Worm (Caenorhabditis elegans) whole organism, L1 larva: ENCODE data around the gene nhr-118.

Experiments
- C04F5.9 ChIP-seq: sonication (generic microtip); optimal IDR thresholded peaks from 2 replicates; lab custom pipeline; 2016; ENCODE audit warnings: missing genetic modification characterization, missing compliant biosample characterization
- C16A3.4 ChIP-seq: fragments of 150-350 bp; optimal IDR thresholded peaks from 2 replicates; lab custom pipeline; 2014; ENCODE audit warnings: missing biosample characterization, missing genetic modification characterization
- C34B4.2 ChIP-seq: sonication (generic microtip); optimal IDR thresholded peaks from 2 replicates; lab custom pipeline; 2017; ENCODE audit warnings: mild to moderate bottlenecking, missing genetic modification characterization, missing compliant biosample characterization
- Y116A8C.19 ChIP-seq: sonication (generic microtip); optimal IDR thresholded peaks from 2 replicates; lab custom pipeline; 2016; ENCODE audit warnings: missing compliant biosample characterization, missing genetic modification characterization, borderline replicate concordance
- alr-1 ChIP-seq: fragments of 200-800 bp; sonication (Bioruptor generic); optimal IDR thresholded peaks from 2 replicates; lab custom pipeline; 2018; ENCODE audit warnings: borderline replicate concordance, mild to moderate bottlenecking, missing genetic modification characterization, missing compliant biosample characterization
- ama-1 ChIP-seq: fragments of 150-350 bp; optimal IDR thresholded peaks from 2 replicates; lab custom pipeline; 2014
- blmp-1 ChIP-seq: fragments of 150-350 bp; optimal IDR thresholded peaks from 2 replicates; lab custom pipeline; 2014; ENCODE audit warnings: missing biosample characterization, missing genetic modification characterization
- ceh-8 ChIP-seq: fragments of 200-800 bp; sonication (Bioruptor generic); optimal IDR thresholded peaks from 2 replicates; lab custom pipeline; 2018; ENCODE audit warnings: mild to moderate bottlenecking, missing genetic modification characterization, moderate library complexity, missing compliant biosample characterization
- ceh-88 ChIP-seq: fragments of 200-800 bp; sonication (Bioruptor generic); IDR thresholded peaks from 2 replicates; pipeline ENCODE4 v1.3.6; 2022; ENCODE audit warnings: missing genetic modification characterization, missing compliant biosample characterization
- dpl-1 ChIP-seq, 3 experiments: fragments of 150-350 bp in 2 of 3; sonication (generic microtip) in 1 of 3; optimal IDR thresholded peaks; 2 replicates each; lab custom pipeline; 2014 to 2017; ENCODE audit warnings: missing biosample characterization in 3 of 3, missing genetic modification characterization in 3 of 3, missing genetic modification reagents in 3 of 3
- dsc-1 ChIP-seq: sonication (generic microtip); optimal IDR thresholded peaks from 2 replicates; lab custom pipeline; 2016; ENCODE audit warnings: mild to moderate bottlenecking, missing genetic modification characterization, missing compliant biosample characterization
- efl-1 ChIP-seq, 4 experiments: fragments of 150-350 bp; optimal IDR thresholded peaks in 3 of 4; peaks in 1 of 4; 1 replicate in 1 of 4; 2 replicates in 3 of 4; lab custom pipeline; 2014; ENCODE audit warnings: missing biosample characterization in 2 of 4, missing genetic modification characterization in 2 of 4, missing genetic modification reagents in 2 of 4
- efl-3 ChIP-seq: fragments of 200-800 bp; sonication (Bioruptor generic); optimal IDR thresholded peaks from 2 replicates; lab custom pipeline; 2018; ENCODE audit warnings: mild to moderate bottlenecking, missing genetic modification characterization, missing compliant biosample characterization
- egl-27 ChIP-seq, 2 experiments: fragments of 150-350 bp in 1 of 2; sonication (generic microtip); optimal IDR thresholded peaks; 3 replicates each; lab custom pipeline; 2017 to 2018; ENCODE audit warnings: missing biosample characterization in 2 of 2, missing genetic modification characterization in 2 of 2, missing genetic modification reagents in 2 of 2
- elt-2 ChIP-seq: sonication (generic microtip); optimal IDR thresholded peaks from 2 replicates; lab custom pipeline; 2016; ENCODE audit warnings: missing genetic modification characterization, mild to moderate bottlenecking, inconsistent platforms, missing compliant biosample characterization, missing genetic modification reagents
- elt-3 ChIP-seq, 6 experiments: fragments of 150-350 bp in 1 of 6; sonication (generic microtip); optimal IDR thresholded peaks; 2 replicates each; lab custom pipeline; 2017 to 2018; ENCODE audit warnings: missing biosample characterization in 6 of 6, missing genetic modification characterization in 6 of 6, inconsistent platforms in 1 of 6
- fos-1 ChIP-seq: fragments of 150-350 bp; optimal IDR thresholded peaks from 2 replicates; lab custom pipeline; 2014; ENCODE audit warnings: missing biosample characterization, missing genetic modification characterization
- hlh-4 ChIP-seq: sonication (generic microtip); optimal IDR thresholded peaks from 2 replicates; lab custom pipeline; 2016; ENCODE audit warnings: mild to moderate bottlenecking, missing genetic modification characterization, missing compliant biosample characterization
- hpl-2 ChIP-seq: fragments of 150-350 bp; optimal IDR thresholded peaks from 2 replicates; lab custom pipeline; 2014; ENCODE audit warnings: missing biosample characterization, missing genetic modification reagents, missing genetic modification characterization
- isw-1 ChIP-seq: fragments of 200-800 bp; sonication (Bioruptor generic); IDR thresholded peaks from 2 replicates; pipeline ENCODE4 v1.3.6; 2022; ENCODE audit warnings: missing genetic modification characterization, missing compliant biosample characterization
- lin-39 ChIP-seq: fragments of 150-350 bp; optimal IDR thresholded peaks from 2 replicates; lab custom pipeline; 2014; ENCODE audit warnings: missing biosample characterization, missing genetic modification reagents, missing genetic modification characterization
- lir-3 ChIP-seq: sonication (generic microtip); optimal IDR thresholded peaks from 2 replicates; lab custom pipeline; 2016; ENCODE audit warnings: mild to moderate bottlenecking, missing genetic modification characterization, moderate library complexity, missing compliant biosample characterization; ENCODE audit not compliant: poor library complexity
- lsy-2 ChIP-seq, 2 experiments: fragments of 150-350 bp; optimal IDR thresholded peaks; 2 replicates each; lab custom pipeline; 2014; ENCODE audit warnings: missing biosample characterization in 2 of 2, missing genetic modification characterization in 2 of 2
- mab-9 ChIP-seq: fragments of 200-800 bp; sonication (Bioruptor generic); IDR thresholded peaks from 2 replicates; pipeline ENCODE4 v1.3.6; 2022; ENCODE audit warnings: missing genetic modification reagents, missing genetic modification characterization, missing compliant biosample characterization
- mdl-1 ChIP-seq, 2 experiments: fragments of 150-350 bp; optimal IDR thresholded peaks; 2 replicates each; lab custom pipeline; 2014 to 2017; ENCODE audit warnings: missing biosample characterization in 2 of 2, missing genetic modification characterization in 2 of 2, inconsistent platforms in 1 of 2
- mef-2 ChIP-seq: fragments of 150-350 bp; optimal IDR thresholded peaks from 2 replicates; lab custom pipeline; 2014; ENCODE audit warnings: missing biosample characterization, missing genetic modification characterization
- mep-1 ChIP-seq: fragments of 150-350 bp; optimal IDR thresholded peaks from 2 replicates; lab custom pipeline; 2014; ENCODE audit warnings: missing biosample characterization, missing genetic modification characterization
- nhr-237 ChIP-seq: fragments of 150-350 bp; optimal IDR thresholded peaks from 2 replicates; lab custom pipeline; 2014; ENCODE audit warnings: missing biosample characterization, missing genetic modification characterization
- nhr-76 ChIP-seq: sonication (generic microtip); optimal IDR thresholded peaks from 2 replicates; lab custom pipeline; 2017; ENCODE audit warnings: missing biosample characterization, missing genetic modification characterization
- pax-3 ChIP-seq: fragments of 200-800 bp; sonication (Bioruptor generic); optimal IDR thresholded peaks from 2 replicates; lab custom pipeline; 2018; ENCODE audit warnings: mild to moderate bottlenecking, missing genetic modification characterization, moderate library complexity, missing compliant biosample characterization
- rnt-1 ChIP-seq: sonication (generic microtip); optimal IDR thresholded peaks from 2 replicates; lab custom pipeline; 2016; ENCODE audit warnings: mild to moderate bottlenecking, missing genetic modification characterization, moderate library complexity, missing compliant biosample characterization
- sptf-1 ChIP-seq: fragments of 150-350 bp; optimal IDR thresholded peaks from 2 replicates; lab custom pipeline; 2014; ENCODE audit warnings: missing biosample characterization, missing genetic modification characterization
- sup-37 ChIP-seq: fragments of 200-800 bp; sonication (Bioruptor generic); optimal IDR thresholded peaks from 2 replicates; lab custom pipeline; 2018; ENCODE audit warnings: mild to moderate bottlenecking, missing genetic modification characterization, missing compliant biosample characterization
- unc-130 ChIP-seq: fragments of 150-350 bp; optimal IDR thresholded peaks from 2 replicates; lab custom pipeline; 2017; ENCODE audit warnings: missing biosample characterization, missing genetic modification characterization, inconsistent platforms
- unc-30 ChIP-seq: sonication (generic microtip); optimal IDR thresholded peaks from 2 replicates; lab custom pipeline; 2017; ENCODE audit warnings: missing biosample characterization, missing genetic modification characterization
- xbp-1 ChIP-seq: sonication (generic microtip); optimal IDR thresholded peaks from 2 replicates; lab custom pipeline; 2016; ENCODE audit warnings: missing genetic modification characterization, missing compliant biosample characterization
- zag-1 ChIP-seq: fragments of 150-350 bp; optimal IDR thresholded peaks from 2 replicates; lab custom pipeline; 2014; ENCODE audit warnings: missing biosample characterization, missing genetic modification characterization
- ztf-4 ChIP-seq: fragments of 150-350 bp; optimal IDR thresholded peaks from 2 replicates; lab custom pipeline; 2014; ENCODE audit warnings: missing biosample characterization, missing genetic modification characterization

Gene nhr-118

DNA sequence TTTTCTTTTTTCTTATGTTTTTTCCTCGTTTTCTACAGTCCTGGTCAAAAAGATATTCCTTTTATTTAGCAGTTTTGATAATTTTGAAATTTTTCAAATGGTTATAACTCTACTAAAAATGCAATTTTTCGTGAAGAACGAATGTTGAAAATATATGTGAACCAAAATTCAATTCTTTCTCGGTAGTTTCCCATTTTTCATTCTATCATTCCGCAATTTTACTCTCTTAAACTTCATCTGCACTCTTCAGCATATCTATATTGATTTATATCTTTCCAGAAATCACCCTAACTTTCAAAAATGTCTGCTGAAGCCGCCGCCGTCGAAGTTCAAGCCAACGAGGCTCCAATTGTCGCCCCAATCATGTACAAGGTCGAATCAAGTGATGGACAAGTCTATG lies 14.5 kb downstream of the nhr-118 start, which contains the start of gene skr-7:
Gene skr-7 (plus strand): TSS at position 301 of the 400 bp plus-strand sequence.
- TF ChIP-seq egl-27 (tag; optimal IDR thresholded peaks at IDR 0.05; lab: Kevin White, UChicago) (no peak), hlh-4 (no peak), zag-1 (tag; lab: Kevin White, UChicago) (no peak), ceh-88 (GFP tag; lab: Robert Waterston, UW) (no peak), dpl-1 (GFP tag; optimal IDR thresholded peaks at IDR 0.05; lab: Kevin White, UChicago) (no peak), nhr-237 (no peak), C16A3.4 (no peak), rnt-1 (no peak), mep-1 (no peak), alr-1 (tag; lab: Kevin White, UChicago) (no peak), lsy-2 (tag; optimal IDR thresholded peaks at IDR 0.05; lab: Kevin White, UChicago) (no peak), mab-9 (GFP tag; lab: Robert Waterston, UW) (no peak), unc-30 (tag; lab: Kevin White, UChicago) (no peak), xbp-1 (tag; lab: Kevin White, UChicago) (no peak)

DNA sequence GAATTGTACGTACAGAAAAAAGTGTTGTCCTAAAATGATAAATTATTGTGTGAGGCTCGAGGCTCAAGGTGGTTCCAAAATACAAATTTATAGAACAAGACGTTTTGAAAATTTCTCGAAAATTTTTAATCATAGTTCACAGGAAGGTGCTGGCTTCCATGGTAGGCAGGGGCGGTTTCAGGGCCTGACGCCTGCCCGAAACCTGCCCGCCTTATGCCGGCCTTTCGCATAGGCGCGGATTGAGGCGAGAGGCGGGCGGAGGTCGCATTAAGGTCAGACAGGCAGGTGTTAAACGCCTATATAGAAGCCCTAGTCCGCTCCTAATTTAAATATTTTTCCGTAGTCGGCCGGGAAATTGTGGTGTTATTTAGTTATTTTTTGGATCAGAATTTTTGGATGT lies 15.5 kb downstream of the nhr-118 start:
- TF ChIP-seq xbp-1 (tag; lab: Kevin White, UChicago): no peak

DNA sequence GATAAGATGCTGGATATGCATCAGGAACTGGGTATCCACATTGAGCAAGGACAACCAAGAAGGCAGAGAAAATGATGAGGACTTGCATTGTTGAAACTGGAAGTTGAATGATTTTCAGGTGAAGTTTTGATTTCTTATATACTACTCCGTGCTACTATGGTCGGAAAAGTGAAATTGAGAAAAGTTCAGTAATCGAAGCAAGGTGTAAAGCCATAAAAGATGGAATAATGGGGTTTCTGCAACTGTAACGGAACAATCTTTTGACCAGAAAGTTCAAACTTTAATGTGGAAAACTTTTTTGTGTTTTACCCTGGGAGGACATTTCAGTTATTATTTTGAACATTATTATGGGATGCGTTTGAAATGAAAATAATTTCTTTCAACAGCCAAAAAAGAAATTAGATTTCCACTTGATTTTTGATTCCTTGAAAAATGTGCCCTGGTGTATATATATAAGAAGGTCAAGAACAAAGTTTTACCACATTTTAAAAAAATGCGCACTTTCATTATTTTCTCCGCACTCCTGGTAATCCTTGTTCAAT lies 16.3 kb downstream of the nhr-118 start, which contains the start of the genes Y47D7A.9 and Y47D7A.19:
Gene Y47D7A.9 (minus strand): TSS at position 101 of the 542 bp plus-strand sequence.
Gene Y47D7A.19 (plus strand): TSS at position 492 of the 542 bp plus-strand sequence.
- no peak for TF ChIP-seq elt-2 (tag; lab: Kevin White, UChicago)
- no peak for TF ChIP-seq pax-3 (tag; lab: Kevin White, UChicago)
- TF ChIP-seq Y116A8C.19 (tag; lab: Kevin White, UChicago): no peak
- TF ChIP-seq hpl-2 (GFP tag; lab: Kevin White, UChicago): no peak
- no peak for TF ChIP-seq dsc-1 (tag; lab: Kevin White, UChicago)
- no peak for TF ChIP-seq ama-1 (lab: Kevin White, UChicago)
- no peak for TF ChIP-seq C04F5.9 (tag; lab: Kevin White, UChicago)
- TF ChIP-seq sptf-1 (tag; lab: Kevin White, UChicago): no peak
- TF ChIP-seq ceh-88 (GFP tag; lab: Robert Waterston, UW): no peak
- no peak for TF ChIP-seq efl-3 (GFP tag; lab: Kevin White, UChicago)
- TF ChIP-seq C34B4.2: no peak
- TF ChIP-seq lir-3 (tag; lab: Kevin White, UChicago): no peak
- no peak for TF ChIP-seq sup-37
- TF ChIP-seq elt-3 (tag; optimal IDR thresholded peaks at IDR 0.05; lab: Kevin White, UChicago): no peak
- TF ChIP-seq, all 84 proteins: peak for 0

DNA sequence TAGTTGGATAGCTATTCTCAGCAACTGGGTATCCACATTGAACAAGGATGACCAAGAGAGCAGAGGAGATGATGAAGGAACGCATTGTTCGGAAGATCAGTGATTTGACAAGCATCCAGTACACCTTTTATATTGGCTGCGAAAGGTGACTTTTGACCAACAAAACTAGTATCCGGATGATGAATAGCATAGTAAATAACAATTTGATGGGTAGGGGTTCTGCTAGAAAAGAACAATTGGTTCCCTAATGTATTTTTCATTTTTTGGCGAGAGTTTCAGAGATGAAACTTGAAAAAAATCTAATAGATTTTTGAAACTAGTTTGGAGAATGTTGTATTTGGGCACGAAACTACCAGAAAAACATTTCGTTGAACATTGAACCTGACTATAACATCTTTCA lies 20.6 kb downstream of the nhr-118 start, which contains the start of gene Y47D7A.11:
Gene Y47D7A.11 (minus strand): TSS at position 101 of the 400 bp plus-strand sequence.
- TF ChIP-seq lin-39 (tag; lab: Kevin White, UChicago) (no peak), mef-2 (tag; lab: Kevin White, UChicago) (no peak), blmp-1 (tag; lab: Kevin White, UChicago) (no peak), mab-9 (GFP tag; lab: Robert Waterston, UW) (no peak), mdl-1 (tag; optimal IDR thresholded peaks at IDR 0.05; lab: Kevin White, UChicago) (no peak), nhr-237 (no peak), fos-1 (tag; lab: Kevin White, UChicago) (no peak), ceh-8 (no peak), elt-2 (tag; lab: Kevin White, UChicago) (no peak), ztf-4 (tag; lab: Kevin White, UChicago) (no peak), hlh-4 (no peak), C16A3.4 (no peak), unc-130 (tag; lab: Kevin White, UChicago) (no peak), efl-1 (optimal IDR thresholded peaks at IDR 0.05; lab: Kevin White, UChicago) (no peak), efl-1 (GFP tag; optimal IDR thresholded peaks at IDR 0.05 in 1 of 2; lab: Kevin White, UChicago) (no peak), ama-1 (lab: Kevin White, UChicago) (no peak), nhr-76 (tag; lab: Kevin White, UChicago) (no peak), isw-1 (GFP tag; lab: Robert Waterston, UW) (no peak), sptf-1 (tag; lab: Kevin White, UChicago) (no peak), zag-1 (tag; lab: Kevin White, UChicago) (no peak)
